Worm (Caenorhabditis elegans) whole organism, early embryonic: ENCODE results near the gene clec-37.

Source experiments
- B0310.2 ChIP-seq: sonication (generic microtip); optimal IDR thresholded peaks from 2 replicates; lab custom pipeline; 2016; ENCODE audit warnings: mild to moderate bottlenecking, missing genetic modification characterization, missing compliant biosample characterization
- F13C5.2 ChIP-seq: sonication (generic microtip); optimal IDR thresholded peaks from 2 replicates; lab custom pipeline; 2017; ENCODE audit warnings: mild to moderate bottlenecking, missing genetic modification characterization, inconsistent platforms, missing compliant biosample characterization
- aly-1 ChIP-seq: sonication (generic microtip); optimal IDR thresholded peaks from 2 replicates; lab custom pipeline; 2016; ENCODE audit warnings: missing genetic modification characterization, missing compliant biosample characterization
- ama-1 ChIP-seq: fragments of 150-350 bp; optimal IDR thresholded peaks from 2 replicates; lab custom pipeline; 2014
- ceh-13 ChIP-seq: fragments of 200-800 bp; sonication (Bioruptor generic); optimal IDR thresholded peaks from 2 replicates; lab custom pipeline; 2018; ENCODE audit warnings: mild to moderate bottlenecking, missing genetic modification characterization, missing compliant biosample characterization
- ceh-36 ChIP-seq: sonication (generic microtip); optimal IDR thresholded peaks from 2 replicates; lab custom pipeline; 2016; ENCODE audit warnings: missing genetic modification characterization, inconsistent platforms, missing compliant biosample characterization
- ets-7 ChIP-seq: sonication (generic microtip); optimal IDR thresholded peaks from 2 replicates; lab custom pipeline; 2016; ENCODE audit warnings: missing genotype, missing genetic modification characterization, missing compliant biosample characterization
- flt-1 ChIP-seq: fragments of 200-800 bp; sonication (Bioruptor generic); IDR thresholded peaks from 2 replicates; pipeline ENCODE4 v1.3.6; 2022; ENCODE audit warnings: missing genetic modification characterization, missing compliant biosample characterization
- hmbx-1 ChIP-seq: sonication (generic microtip); optimal IDR thresholded peaks from 2 replicates; lab custom pipeline; 2016; ENCODE audit warnings: mild to moderate bottlenecking, missing genetic modification characterization, missing compliant biosample characterization
- hmg-4 ChIP-seq: fragments of 200-800 bp; sonication (Bioruptor generic); optimal IDR thresholded peaks from 2 replicates; lab custom pipeline; 2018; ENCODE audit warnings: mild to moderate bottlenecking, missing genetic modification characterization, missing compliant biosample characterization
- hnd-1 ChIP-seq: sonication (generic microtip); optimal IDR thresholded peaks from 2 replicates; lab custom pipeline; 2016; ENCODE audit warnings: missing genetic modification characterization, missing compliant biosample characterization
- pes-1 ChIP-seq: fragments of 200-800 bp; sonication (Bioruptor generic); IDR thresholded peaks from 2 replicates; pipeline ENCODE4 v1.3.6; 2022; ENCODE audit warnings: missing genetic modification reagents, missing genetic modification characterization, missing compliant biosample characterization
- scrt-1 ChIP-seq: fragments of 200-800 bp; sonication (Bioruptor generic); IDR thresholded peaks from 2 replicates; pipeline ENCODE4 v1.3.6; 2022; ENCODE audit warnings: missing genetic modification characterization, missing compliant biosample characterization
- sea-1 ChIP-seq: fragments of 200-800 bp; sonication (Bioruptor generic); conservative IDR thresholded peaks from 2 replicates; pipeline ENCODE4 v1.3.6; 2022; ENCODE audit warnings: missing genetic modification characterization, missing compliant biosample characterization
- tbx-11 ChIP-seq: fragments of 200-800 bp; sonication (Bioruptor generic); IDR thresholded peaks from 2 replicates; pipeline ENCODE4 v1.3.6; 2022; ENCODE audit warnings: missing genetic modification characterization, missing compliant biosample characterization
- tbx-37 ChIP-seq: fragments of 200-800 bp; sonication (Bioruptor generic); conservative IDR thresholded peaks from 2 replicates; pipeline ENCODE4 v1.3.6; 2022; ENCODE audit warnings: missing genetic modification reagents, missing genetic modification characterization, missing compliant biosample characterization
- tra-4 ChIP-seq: sonication (generic microtip); optimal IDR thresholded peaks from 2 replicates; lab custom pipeline; 2017; ENCODE audit warnings: missing genetic modification characterization, missing compliant biosample characterization

The clec-37 gene

DNA sequence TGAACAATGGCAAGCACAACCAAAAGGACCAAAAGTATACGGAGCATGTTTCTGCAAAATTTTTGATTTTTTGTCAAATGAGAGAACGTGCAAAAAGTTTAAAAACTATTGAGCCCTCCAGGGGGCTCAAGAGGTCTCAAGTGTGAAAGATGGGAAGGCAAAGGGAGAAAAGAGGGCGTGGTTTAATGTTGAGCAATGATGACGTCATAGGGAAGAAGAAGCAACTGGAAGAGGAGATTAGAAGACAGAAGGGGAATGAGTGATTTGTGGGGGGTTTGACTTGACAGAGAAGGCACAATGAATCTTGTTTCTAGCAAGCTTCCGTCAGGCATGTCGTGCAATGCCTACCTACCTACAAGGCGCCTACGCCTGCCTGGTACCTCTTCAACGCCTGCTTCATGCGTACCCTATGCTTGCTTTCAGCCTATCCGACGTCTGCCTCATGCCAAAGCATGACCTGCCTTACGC is 30.6 kb downstream of the clec-37 start, which contains the start of gene T20B3.14:
Gene T20B3.14 (minus strand): TSS at position 51 of the 468 bp plus-strand sequence.
- no peak for TF ChIP-seq scrt-1 (GFP tag; lab: Robert Waterston, UW)
- TF ChIP-seq pes-1 (GFP tag; lab: Robert Waterston, UW) = no peak
- TF ChIP-seq aly-1 (tag; lab: Kevin White, UChicago) = no peak

DNA sequence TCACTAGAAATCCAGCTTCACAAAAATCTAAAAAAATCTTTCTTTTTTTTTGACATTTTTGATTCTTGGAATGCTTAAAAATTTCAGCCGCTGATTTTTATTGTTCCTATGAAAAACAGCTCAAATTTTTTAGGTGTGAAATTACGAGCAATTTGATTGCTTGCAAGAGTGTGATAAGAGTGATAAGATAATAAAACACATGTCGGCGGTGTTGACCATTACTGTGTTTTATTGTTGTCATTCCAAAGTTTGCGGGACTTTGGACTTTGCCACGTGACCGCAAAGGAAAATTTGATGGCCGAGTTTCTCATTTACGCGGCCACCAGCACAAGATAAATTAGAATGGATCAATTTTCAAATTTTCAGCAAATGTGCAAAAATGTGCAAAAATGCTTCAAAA is 35.2 kb downstream of the clec-37 start:
- TF ChIP-seq B0310.2 (tag; lab: Kevin White, UChicago) (no peak), ama-1 (lab: Kevin White, UChicago) (no peak), F13C5.2 (tag; lab: Kevin White, UChicago) (no peak)

- no peak for TF ChIP-seq ceh-13 (GFP tag; lab: Kevin White, UChicago)
- no peak for TF ChIP-seq F13C5.2 (tag; lab: Kevin White, UChicago)
- TF ChIP-seq B0310.2 (tag; lab: Kevin White, UChicago) = no peak
- no peak for TF ChIP-seq sea-1 (GFP tag; lab: Robert Waterston, UW)
- TF ChIP-seq pes-1 (GFP tag; lab: Robert Waterston, UW) = no peak
- no peak for TF ChIP-seq ama-1 (lab: Kevin White, UChicago)
- TF ChIP-seq ets-7 (tag; lab: Kevin White, UChicago) = no peak
- no peak for TF ChIP-seq tra-4 (tag; lab: Kevin White, UChicago)
- no peak for TF ChIP-seq flt-1 (GFP tag; lab: Robert Waterston, UW)
- TF ChIP-seq aly-1 (tag; lab: Kevin White, UChicago) = no peak
- TF ChIP-seq ceh-36 = no peak
- no peak for TF ChIP-seq hmbx-1
Observed at ce11 chrV:16815261-16815660, 36.6 kb downstream of the clec-37 start, which contains the start of gene T20B3.1. TSS of gene T20B3.1 (plus strand) at chrV:16815561.

ce11 chrV:16814541-16815207 is 37.2 kb downstream of the clec-37 start:
- TF ChIP-seq tra-4 (tag; lab: Kevin White, UChicago) (no peak), F13C5.2 (tag; lab: Kevin White, UChicago) (no peak)

ce11 chrV:16812371-16812770 is 39.5 kb downstream of the clec-37 start:
- no peak for TF ChIP-seq tra-4 (tag; lab: Kevin White, UChicago)
- TF ChIP-seq ceh-36 = no peak
- no peak for TF ChIP-seq B0310.2 (tag; lab: Kevin White, UChicago)
- no peak for TF ChIP-seq hmg-4 (GFP tag; lab: Kevin White, UChicago)

- TF ChIP-seq scrt-1 (GFP tag; lab: Robert Waterston, UW) (no peak), ceh-13 (GFP tag; lab: Kevin White, UChicago) (no peak), B0310.2 (tag; lab: Kevin White, UChicago) (no peak)
Observed at ce11 chrV:16811841-16812240, 40.1 kb downstream of the clec-37 start.

ce11 chrV:16808168-16808567 is 43.7 kb downstream of the clec-37 start:
- TF ChIP-seq aly-1 (tag; lab: Kevin White, UChicago) (no peak), sea-1 (GFP tag; lab: Robert Waterston, UW) (no peak)

ce11 chrV:16804795-16805194 is 47.1 kb downstream of the clec-37 start:
- TF ChIP-seq F13C5.2 (tag; lab: Kevin White, UChicago) (no peak), aly-1 (tag; lab: Kevin White, UChicago) (no peak), B0310.2 (tag; lab: Kevin White, UChicago) (no peak), hmg-4 (GFP tag; lab: Kevin White, UChicago) (no peak), sea-1 (GFP tag; lab: Robert Waterston, UW) (no peak), ama-1 (lab: Kevin White, UChicago) (no peak), tbx-11 (GFP tag; lab: Robert Waterston, UW) (no peak), ceh-36 (no peak), scrt-1 (GFP tag; lab: Robert Waterston, UW) (no peak), pes-1 (GFP tag; lab: Robert Waterston, UW) (no peak)

ce11 chrV:16802572-16802971 is 49.3 kb downstream of the clec-37 start, which contains the start of gene cand-1:
TSS of gene cand-1 (plus strand) at chrV:16802872.
- no peak for TF ChIP-seq ets-7 (tag; lab: Kevin White, UChicago)
- no peak for TF ChIP-seq ceh-13 (GFP tag; lab: Kevin White, UChicago)
- no peak for TF ChIP-seq tbx-11 (GFP tag; lab: Robert Waterston, UW)
- no peak for TF ChIP-seq aly-1 (tag; lab: Kevin White, UChicago)
- TF ChIP-seq ceh-36 = no peak
- TF ChIP-seq pes-1 (GFP tag; lab: Robert Waterston, UW) = no peak
- TF ChIP-seq tra-4 (tag; lab: Kevin White, UChicago) = no peak
- no peak for TF ChIP-seq B0310.2 (tag; lab: Kevin White, UChicago)
- no peak for TF ChIP-seq ama-1 (lab: Kevin White, UChicago)
- no peak for TF ChIP-seq hnd-1 (tag; lab: Kevin White, UChicago)
- no peak for TF ChIP-seq F13C5.2 (tag; lab: Kevin White, UChicago)
- no peak for TF ChIP-seq hmg-4 (GFP tag; lab: Kevin White, UChicago)
- TF ChIP-seq hmbx-1 = no peak
- no peak for TF ChIP-seq scrt-1 (GFP tag; lab: Robert Waterston, UW)
- TF ChIP-seq tbx-37 (GFP tag; lab: Robert Waterston, UW) = no peak
- no peak for TF ChIP-seq flt-1 (GFP tag; lab: Robert Waterston, UW)
